Worm (Caenorhabditis elegans): Measurements from ENCODE around the gene Y54G2A.48.

DNA sequence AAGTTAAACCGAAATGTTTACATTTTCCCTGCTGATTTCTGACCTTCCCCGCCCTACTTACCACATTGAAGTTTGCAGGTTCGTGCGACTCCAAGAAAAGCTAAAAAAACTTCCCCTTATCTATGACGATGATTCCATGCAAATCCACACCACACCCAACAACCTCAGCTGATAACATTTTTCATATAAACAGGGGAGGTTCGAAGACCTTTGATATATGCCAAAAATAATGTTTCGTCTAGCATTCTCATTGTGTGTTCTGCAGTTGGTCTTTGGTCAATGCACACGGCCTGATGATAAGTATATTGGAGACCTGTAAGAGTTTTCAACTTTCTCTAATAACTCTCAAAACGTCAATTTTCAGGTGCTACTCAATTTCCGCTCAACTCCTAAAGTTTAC is 21.7 kb upstream of the Y54G2A.48 start:
- no peak for TF ChIP-seq ztf-23 (GFP tag; IDR thresholded peaks at IDR 0.05)
- TF ChIP-seq klf-2 (GFP tag; conservative IDR thresholded peaks at IDR 0.05) = no peak
- TF ChIP-seq cog-1 (tag; optimal IDR thresholded peaks at IDR 0.05) = no peak
- no peak for TF ChIP-seq T22C8.4 (GFP tag; IDR thresholded peaks at IDR 0.05)
- no peak for TF ChIP-seq flt-1 (GFP tag; IDR thresholded peaks at IDR 0.05)
